Fruit fly (Drosophila melanogaster) whole organism, adult: ENCODE measurements around the gene pck.

Source experiments
- CG33017 ChIP-seq: fragments of 200-800 bp; sonication (Bioruptor generic); optimal IDR thresholded peaks from 2 replicates; lab custom pipeline; 2018; ENCODE audit warnings: missing biosample characterization, mild to moderate bottlenecking, missing genetic modification characterization, moderate library complexity
- CG5204 ChIP-seq: fragments of 200-800 bp; sonication (Bioruptor generic); optimal IDR thresholded peaks from 2 replicates; lab custom pipeline; 2016; ENCODE audit warnings: missing biosample characterization, missing genetic modification characterization
- CG7045 ChIP-seq: fragments of 200-800 bp; sonication (Bioruptor generic); optimal IDR thresholded peaks from 2 replicates; lab custom pipeline; 2017; ENCODE audit warnings: missing biosample characterization, mild to moderate bottlenecking, missing genetic modification characterization
- CG7101 ChIP-seq: fragments of 200-800 bp; sonication (Bioruptor generic); optimal IDR thresholded peaks from 2 replicates; lab custom pipeline; 2018; ENCODE audit warnings: missing biosample characterization, mild to moderate bottlenecking, missing genetic modification characterization, moderate library complexity
- Hr96 ChIP-seq: fragments of 200-800 bp; sonication (Bioruptor generic); optimal IDR thresholded peaks from 2 replicates; lab custom pipeline; 2016; ENCODE audit warnings: missing biosample characterization, missing genetic modification characterization
- bab1 ChIP-seq: fragments of 200-800 bp; sonication (Bioruptor generic); optimal IDR thresholded peaks from 3 replicates; lab custom pipeline; 2019; ENCODE audit warnings: missing biosample characterization, mild to moderate bottlenecking, missing genetic modification characterization, moderate library complexity
- cic ChIP-seq: fragments of 200-800 bp; sonication (Bioruptor generic); optimal IDR thresholded peaks from 2 replicates; lab custom pipeline; 2017; ENCODE audit warnings: missing biosample characterization, mild to moderate bottlenecking, missing genetic modification characterization, moderate library complexity
- kay ChIP-seq: fragments of 200-800 bp; sonication (Bioruptor generic); peaks from one replicate; lab custom pipeline; 2016; ENCODE audit warnings: missing biosample characterization, missing genetic modification characterization, borderline replicate concordance
- ovo ChIP-seq: fragments of 200-800 bp; sonication (Bioruptor generic); optimal IDR thresholded peaks from 2 replicates; lab custom pipeline; 2016; ENCODE audit warnings: missing biosample characterization, missing genetic modification characterization
- pad ChIP-seq: fragments of 200-800 bp; sonication (Bioruptor generic); optimal IDR thresholded peaks from 3 replicates; lab custom pipeline; 2017; ENCODE audit warnings: missing biosample characterization, missing genetic modification characterization, mild to moderate bottlenecking, moderate library complexity, missing genetic modification reagents
- toe ChIP-seq: fragments of 200-800 bp; sonication (Bioruptor generic); optimal IDR thresholded peaks from 2 replicates; lab custom pipeline; 2016; ENCODE audit warnings: missing biosample characterization, missing genetic modification characterization

DNA sequence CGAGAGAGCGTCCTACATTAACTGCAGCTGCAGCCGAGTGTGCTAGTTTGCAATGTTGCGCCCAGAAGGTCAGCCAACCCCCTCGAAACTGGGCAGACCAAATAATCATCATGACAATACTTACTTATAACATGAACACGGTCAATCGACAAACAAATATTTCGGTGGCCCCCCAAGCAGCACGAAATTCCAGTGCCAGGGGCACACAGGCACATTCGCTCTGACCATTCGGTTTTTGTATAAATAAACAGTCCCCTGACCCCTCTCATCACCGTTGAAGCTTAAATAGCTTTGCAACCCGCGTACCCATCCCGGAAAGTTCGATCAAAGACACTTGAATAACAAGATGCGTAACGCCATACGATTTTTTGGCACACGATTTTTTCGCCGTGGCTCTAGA is 43.4 kb downstream of the pck start:
- no peak for TF ChIP-seq toe (GFP tag; lab: Kevin White, UChicago)
- no peak for TF ChIP-seq CG33017 (tag; lab: Kevin White, UChicago)
- no peak for TF ChIP-seq bab1 (GFP tag; lab: Kevin White, UChicago)
- no peak for TF ChIP-seq Hr96 (GFP tag; lab: Kevin White, UChicago)
- no peak for TF ChIP-seq CG7045 (GFP tag; lab: Kevin White, UChicago)
- TF ChIP-seq kay (GFP tag; lab: Kevin White, UChicago) = no peak
- TF ChIP-seq cic = no peak
- no peak for TF ChIP-seq CG7101 (tag; lab: Kevin White, UChicago)
- TF ChIP-seq ovo (GFP tag; lab: Kevin White, UChicago) = no peak
- TF ChIP-seq pad (GFP tag; lab: Kevin White, UChicago) = no peak
- no peak for TF ChIP-seq CG5204 (GFP tag; lab: Kevin White, UChicago)
